Worm (Caenorhabditis elegans) whole organism, young adult: ENCODE data around the gene C48B4.12.
A peak's percentile ranks its signal among the peaks of the same experiment; 100 is the strongest.

Source experiments
- B0035.1 ChIP-seq: sonication (generic microtip); optimal IDR thresholded peaks from 2 replicates; lab custom pipeline; 2016; ENCODE audit warnings: missing genetic modification characterization, mild to moderate bottlenecking, missing compliant biosample characterization, missing genotype, missing genetic modification reagents
- D2030.7 ChIP-seq: fragments of 200-800 bp; sonication (Bioruptor generic); IDR thresholded peaks from 2 replicates; pipeline ENCODE4 v1.3.6; 2022; ENCODE audit warnings: missing genetic modification reagents, missing genetic modification characterization, missing compliant biosample characterization
- F33H1.4 ChIP-seq: fragments of 200-800 bp; sonication (Bioruptor generic); IDR thresholded peaks from 2 replicates; pipeline ENCODE4 v1.3.6; 2022; ENCODE audit warnings: missing genetic modification reagents, missing genetic modification characterization, missing compliant biosample characterization
- F49E8.2 ChIP-seq: sonication (generic microtip); optimal IDR thresholded peaks from 3 replicates; lab custom pipeline; 2017; ENCODE audit warnings: missing genetic modification characterization, mild to moderate bottlenecking, missing compliant biosample characterization, antibody characterized with exemption, moderate library complexity; ENCODE audit not compliant: insufficient read depth
- F52B5.7 ChIP-seq: sonication (generic microtip); optimal IDR thresholded peaks from 2 replicates; lab custom pipeline; 2016; ENCODE audit warnings: mild to moderate bottlenecking, missing genetic modification characterization, missing compliant biosample characterization
- K12H6.12 ChIP-seq: fragments of 200-800 bp; sonication (Bioruptor generic); optimal IDR thresholded peaks from 2 replicates; lab custom pipeline; 2018; ENCODE audit warnings: mild to moderate bottlenecking, missing genetic modification characterization, missing compliant biosample characterization
- Y56A3A.18 ChIP-seq: fragments of 200-800 bp; sonication (Bioruptor generic); IDR thresholded peaks from 2 replicates; pipeline ENCODE4 v1.3.6; 2022; ENCODE audit warnings: missing genetic modification reagents, missing genetic modification characterization, missing compliant biosample characterization
- Y79H2A.3 ChIP-seq: fragments of 200-800 bp; sonication (Bioruptor generic); conservative IDR thresholded peaks from 2 replicates; pipeline ENCODE4 v1.3.6; 2022; ENCODE audit warnings: missing genetic modification reagents, missing genetic modification characterization, missing compliant biosample characterization
- atf-7 ChIP-seq: sonication (generic microtip); optimal IDR thresholded peaks from 2 replicates; lab custom pipeline; 2017; ENCODE audit warnings: mild to moderate bottlenecking, missing genetic modification characterization, missing compliant biosample characterization
- attf-3 ChIP-seq: fragments of 200-800 bp; sonication (Bioruptor generic); conservative IDR thresholded peaks from 2 replicates; pipeline ENCODE4 v1.3.6; 2022; ENCODE audit warnings: missing genetic modification reagents, missing genetic modification characterization, missing compliant biosample characterization
- attf-6 ChIP-seq: fragments of 200-800 bp; sonication (Bioruptor generic); IDR thresholded peaks from 2 replicates; pipeline ENCODE4 v1.3.6; 2022; ENCODE audit warnings: missing genetic modification reagents, missing genetic modification characterization, missing compliant biosample characterization
- bed-2 ChIP-seq: fragments of 200-800 bp; sonication (Bioruptor generic); IDR thresholded peaks from 2 replicates; pipeline ENCODE4 v1.3.6; 2022; ENCODE audit warnings: missing genetic modification reagents, missing genetic modification characterization, missing compliant biosample characterization
- ceh-27 ChIP-seq: fragments of 200-800 bp; sonication (Bioruptor generic); optimal IDR thresholded peaks from 2 replicates; lab custom pipeline; 2018; ENCODE audit warnings: mild to moderate bottlenecking, missing genetic modification characterization, moderate library complexity, missing compliant biosample characterization
- dox-1 ChIP-seq: fragments of 200-800 bp; sonication (Bioruptor generic); IDR thresholded peaks from 2 replicates; pipeline ENCODE4 v1.3.6; 2022; ENCODE audit warnings: missing genetic modification reagents, missing genetic modification characterization, missing compliant biosample characterization
- efl-1 ChIP-seq: fragments of 150-350 bp; optimal IDR thresholded peaks from 2 replicates; lab custom pipeline; 2014; ENCODE audit warnings: missing biosample characterization, missing genetic modification reagents, missing genetic modification characterization
- fkh-3 ChIP-seq: sonication (generic microtip); optimal IDR thresholded peaks from 2 replicates; lab custom pipeline; 2016; ENCODE audit warnings: mild to moderate bottlenecking, missing genetic modification characterization, missing compliant biosample characterization
- him-1 ChIP-seq: sonication (generic microtip); optimal IDR thresholded peaks from 2 replicates; lab custom pipeline; 2016; ENCODE audit warnings: missing genotype, missing genetic modification reagents, missing genetic modification characterization, missing compliant biosample characterization
- hrde-1 ChIP-seq: sonication (generic microtip); optimal IDR thresholded peaks from 2 replicates; lab custom pipeline; 2016; ENCODE audit warnings: missing genetic modification characterization, mild to moderate bottlenecking, missing compliant biosample characterization, moderate library complexity, missing genotype, missing genetic modification reagents, borderline replicate concordance
- lin-35 ChIP-seq, 3 experiments: fragments of 150-350 bp in 2 of 3; sonication (generic microtip) in 1 of 3; optimal IDR thresholded peaks; 2 replicates each; lab custom pipeline; 2014 to 2018; ENCODE audit warnings: missing biosample characterization in 3 of 3, missing genetic modification characterization in 3 of 3, missing genetic modification reagents in 3 of 3
- lin-40 ChIP-seq: sonication (generic microtip); optimal IDR thresholded peaks from 2 replicates; lab custom pipeline; 2016; ENCODE audit warnings: missing genetic modification characterization, mild to moderate bottlenecking, missing compliant biosample characterization, missing genotype, missing genetic modification reagents
- lsl-1 ChIP-seq: fragments of 200-800 bp; sonication (Bioruptor generic); optimal IDR thresholded peaks from 2 replicates; lab custom pipeline; 2018; ENCODE audit warnings: mild to moderate bottlenecking, missing genetic modification characterization, moderate library complexity, missing compliant biosample characterization
- madf-10 ChIP-seq: sonication (generic microtip); optimal IDR thresholded peaks from 2 replicates; lab custom pipeline; 2016; ENCODE audit warnings: mild to moderate bottlenecking, missing genetic modification characterization, missing compliant biosample characterization
- madf-6 ChIP-seq: fragments of 200-800 bp; sonication (Bioruptor generic); IDR thresholded peaks from 2 replicates; pipeline ENCODE4 v1.3.6; 2022; ENCODE audit warnings: missing genetic modification reagents, missing genetic modification characterization, missing compliant biosample characterization
- madf-8 ChIP-seq: fragments of 200-800 bp; sonication (Bioruptor generic); conservative IDR thresholded peaks from 2 replicates; pipeline ENCODE4 v1.3.6; 2022; ENCODE audit warnings: missing genetic modification reagents, missing genetic modification characterization, missing compliant biosample characterization
- pbrm-1 ChIP-seq: fragments of 200-800 bp; sonication (Bioruptor generic); IDR thresholded peaks from 2 replicates; pipeline ENCODE4 v1.3.6; 2022; ENCODE audit warnings: missing genetic modification reagents, missing genetic modification characterization, missing compliant biosample characterization
- rpc-1 ChIP-seq, 2 experiments: fragments of 150-350 bp in 1 of 2; sonication (generic microtip) in 1 of 2; optimal IDR thresholded peaks; 2 replicates each; lab custom pipeline; 2014 to 2018; ENCODE audit warnings: missing biosample characterization in 1 of 2, missing genetic modification characterization in 1 of 2, missing genetic modification reagents in 1 of 2, missing genotype in 1 of 2
- sea-2 ChIP-seq: fragments of 200-800 bp; sonication (Bioruptor generic); IDR thresholded peaks from 2 replicates; pipeline ENCODE4 v1.3.6; 2022; ENCODE audit warnings: missing genetic modification characterization, missing compliant biosample characterization
- snpc-4 ChIP-seq, 5 experiments: fragments of 150-350 bp in 1 of 5; sonication (generic microtip) in 4 of 5; optimal IDR thresholded peaks; 2 replicates each; lab custom pipeline; 2014 to 2018; ENCODE audit warnings: missing genetic modification characterization in 5 of 5, missing biosample characterization in 3 of 5, antibody characterized with exemption in 2 of 5, mild to moderate bottlenecking in 2 of 5, missing compliant biosample characterization in 2 of 5, missing genotype in 2 of 5, moderate library complexity in 2 of 5, missing genetic modification reagents in 1 of 5
- xnd-1 ChIP-seq: sonication (generic microtip); optimal IDR thresholded peaks from 2 replicates; lab custom pipeline; 2016; ENCODE audit warnings: missing genotype, missing genetic modification reagents, missing genetic modification characterization, missing compliant biosample characterization
- ztf-18 ChIP-seq: sonication (generic microtip); optimal IDR thresholded peaks from 2 replicates; lab custom pipeline; 2016; ENCODE audit warnings: missing genotype, mild to moderate bottlenecking, missing genetic modification characterization, missing compliant biosample characterization
- ztf-22 ChIP-seq: fragments of 200-800 bp; sonication (Bioruptor generic); optimal IDR thresholded peaks from 2 replicates; lab custom pipeline; 2018; ENCODE audit warnings: mild to moderate bottlenecking, missing genetic modification characterization, moderate library complexity, missing compliant biosample characterization
- ztf-26 ChIP-seq: sonication (generic microtip); optimal IDR thresholded peaks from 2 replicates; lab custom pipeline; 2017; ENCODE audit warnings: missing genetic modification characterization, missing compliant biosample characterization

C48B4.12 gene

ce11 chrIII:9561158-9561557, 36.0 kb upstream of the C48B4.12 start, which contains the start of gene C48B4.8:
Gene C48B4.8 (minus strand): TSS chrIII:9561258.
- no peak for TF ChIP-seq madf-10 (tag; lab: Kevin White, UChicago)
- no peak for TF ChIP-seq ztf-22 (GFP tag; lab: Kevin White, UChicago)
- TF ChIP-seq sea-2 (GFP tag; lab: Robert Waterston, UW), result no peak
- no peak for TF ChIP-seq Y79H2A.3 (GFP tag; lab: Robert Waterston, UW)
- TF ChIP-seq Y56A3A.18 (GFP tag; lab: Robert Waterston, UW), result no peak
- TF ChIP-seq B0035.1 (tag; lab: Kevin White, UChicago), result no peak
- no peak for TF ChIP-seq ceh-27 (GFP tag; lab: Kevin White, UChicago)
- no peak for TF ChIP-seq attf-6 (GFP tag; lab: Robert Waterston, UW)
- no peak for TF ChIP-seq ztf-18
- TF ChIP-seq K12H6.12 (tag; lab: Kevin White, UChicago), result no peak
- no peak for TF ChIP-seq hrde-1 (tag; lab: Kevin White, UChicago)
- no peak for TF ChIP-seq madf-6 (GFP tag; lab: Robert Waterston, UW)
- no peak for TF ChIP-seq D2030.7 (GFP tag; lab: Robert Waterston, UW)
- TF ChIP-seq lin-35 (GFP tag; optimal IDR thresholded peaks at IDR 0.05; lab: Kevin White, UChicago), result no peak
- TF ChIP-seq lsl-1 (GFP tag; lab: Kevin White, UChicago), result no peak
- no peak for TF ChIP-seq ztf-26 (tag; lab: Kevin White, UChicago)

ce11 chrIII:9563235-9563634, 33.9 kb upstream of the C48B4.12 start, which contains the start of gene C48B4.9:
Gene C48B4.9 (minus strand): TSS chrIII:9563335.
- no peak for TF ChIP-seq lin-40 (tag; lab: Kevin White, UChicago)
- TF ChIP-seq pbrm-1 (GFP tag; lab: Robert Waterston, UW), result no peak
- no peak for TF ChIP-seq snpc-4 (GFP tag; optimal IDR thresholded peaks at IDR 0.05; lab: Kevin White, UChicago)
- no peak for TF ChIP-seq snpc-4 (tag; optimal IDR thresholded peaks at IDR 0.05; lab: Kevin White, UChicago)
- TF ChIP-seq bed-2 (GFP tag; lab: Robert Waterston, UW), result no peak
- no peak for TF ChIP-seq rpc-1 (optimal IDR thresholded peaks at IDR 0.05; lab: Kevin White, UChicago)
- no peak for TF ChIP-seq rpc-1 (tag; optimal IDR thresholded peaks at IDR 0.05; lab: Kevin White, UChicago)
- TF ChIP-seq attf-3 (GFP tag; lab: Robert Waterston, UW), result no peak
- TF ChIP-seq, all 124 proteins: peak for 0

ce11 chrIII:9564410-9564809, 32.7 kb upstream of the C48B4.12 start, which contains the start of gene C48B4.10:
Gene C48B4.10 (minus strand): TSS chrIII:9564510.
- TF ChIP-seq F52B5.7 (tag; lab: Kevin White, UChicago) (no peak), madf-6 (GFP tag; lab: Robert Waterston, UW) (0 out of 2 replicates have a peak, but pooled peaks have one; percentile 12)
- TF ChIP-seq, all 124 proteins: peak for 1

- no peak for TF ChIP-seq fkh-3 (tag; lab: Kevin White, UChicago)
- peak; percentile 12 for TF ChIP-seq efl-1 (GFP tag; lab: Kevin White, UChicago)
- no peak for TF ChIP-seq atf-7
- peak; percentile 82 for TF ChIP-seq madf-6 (GFP tag; lab: Robert Waterston, UW)
- 0 out of 2 replicates have a peak, but pooled peaks have one; percentile 20 for TF ChIP-seq dox-1 (GFP tag; lab: Robert Waterston, UW)
- TF ChIP-seq F33H1.4, result peak; percentile 87
- peak; percentile 93 for TF ChIP-seq lsl-1 (GFP tag; lab: Kevin White, UChicago)
- TF ChIP-seq F49E8.2, result peak; percentile 25
- peak; percentile 48 for TF ChIP-seq him-1 (tag; lab: Kevin White, UChicago)
- TF ChIP-seq xnd-1 (tag; lab: Kevin White, UChicago), result peak; percentile 68
- TF ChIP-seq madf-8 (GFP tag; lab: Robert Waterston, UW), result peak; percentile 61
These were observed 31.2 kb upstream of the C48B4.12 start, which contains the start of gene C48B4.11 for ce11 chrIII:9565973-9566372. Gene C48B4.11 (minus strand): TSS chrIII:9566115.
